Worm (Caenorhabditis elegans): ENCODE data around the gene col-168.

The col-168 gene

ce11 chrX:6292143-6292542 is 34.0 kb upstream of the col-168 start (continued):
- TF ChIP-seq Y5F2A.4 (GFP tag; optimal IDR thresholded peaks at IDR 0.05) = peak; percentile 64
- TF ChIP-seq nhr-6 (tag; optimal IDR thresholded peaks at IDR 0.05) = peak; percentile 49
- peak; percentile 85 for TF ChIP-seq tra-1 (GFP tag; IDR thresholded peaks at IDR 0.05)
- TF ChIP-seq sdz-12 (GFP tag; optimal IDR thresholded peaks at IDR 0.05) = peak; percentile 25
- peak; percentile 46 for TF ChIP-seq aly-2 (tag; optimal IDR thresholded peaks at IDR 0.05)
- peak; percentile 79 for TF ChIP-seq dmd-9 (GFP tag; IDR thresholded peaks at IDR 0.05)
- peak; percentile 95 for TF ChIP-seq arid-1 (GFP tag; conservative IDR thresholded peaks at IDR 0.05)
- no peak for TF ChIP-seq unc-39 (tag; optimal IDR thresholded peaks at IDR 0.05)
- TF ChIP-seq hif-1 (tag; optimal IDR thresholded peaks at IDR 0.05) = peak; percentile 31 to 37
- TF ChIP-seq spr-3 (GFP tag; optimal IDR thresholded peaks at IDR 0.05) = peak; percentile 45
- TF ChIP-seq ceh-20 (GFP tag; IDR thresholded peaks at IDR 0.05) = peak; percentile 82
- TF ChIP-seq mxl-3 (GFP tag; optimal IDR thresholded peaks at IDR 0.05) = peak; percentile 65
- TF ChIP-seq daf-19 (GFP tag; conservative IDR thresholded peaks at IDR 0.05) = peak; percentile 89
- TF ChIP-seq fkh-10 (GFP tag; optimal IDR thresholded peaks at IDR 0.05) = no peak
- peak; percentile 67 for TF ChIP-seq lir-3 (tag; optimal IDR thresholded peaks at IDR 0.05)
- TF ChIP-seq ceh-62 (tag; optimal IDR thresholded peaks at IDR 0.05) = no peak
- TF ChIP-seq daf-12 (tag; optimal IDR thresholded peaks at IDR 0.05) = no peak
- peak; percentile 97 for TF ChIP-seq pha-4 (GFP tag; IDR thresholded peaks at IDR 0.05)
- no peak for TF ChIP-seq pha-4 (tag; optimal IDR thresholded peaks at IDR 0.05)
- TF ChIP-seq saeg-2 (GFP tag; IDR thresholded peaks at IDR 0.05) = peak; percentile 78; the same call in 1 of the 2 replicates
- TF ChIP-seq nhr-111 (GFP tag; optimal IDR thresholded peaks at IDR 0.05) = peak; percentile 80
- TF ChIP-seq nhr-102 (tag; optimal IDR thresholded peaks at IDR 0.05) = peak; percentile 72
- TF ChIP-seq egl-27 (tag; optimal IDR thresholded peaks at IDR 0.05) = no peak
- TF ChIP-seq pqm-1 (tag; optimal IDR thresholded peaks at IDR 0.05) = no peak
- TF ChIP-seq nhr-42 (GFP tag; IDR thresholded peaks at IDR 0.05) = peak; percentile 81
- peak; percentile 78 for TF ChIP-seq mxl-2 (GFP tag; conservative IDR thresholded peaks at IDR 0.05)
- peak; percentile 57 for TF ChIP-seq hlh-11 (tag; optimal IDR thresholded peaks at IDR 0.05)
- peak; percentile 75 for TF ChIP-seq nhr-48 (tag; optimal IDR thresholded peaks at IDR 0.05)
- peak; percentile 83 for TF ChIP-seq lin-38 (GFP tag; IDR thresholded peaks at IDR 0.05)
- TF ChIP-seq ces-1 (GFP tag; optimal IDR thresholded peaks at IDR 0.05) = peak; percentile 36
- peak; percentile 95 for TF ChIP-seq D1046.2 (GFP tag; IDR thresholded peaks at IDR 0.05)
- TF ChIP-seq dve-1 (tag; optimal IDR thresholded peaks at IDR 0.05; ENCODE audit: insufficient read depth) = peak; percentile 62
- TF ChIP-seq nhr-25 (tag; optimal IDR thresholded peaks at IDR 0.05; ENCODE audit: borderline replicate concordance, insufficient read depth) = peak; percentile 68
- TF ChIP-seq dpl-1 (GFP tag; optimal IDR thresholded peaks at IDR 0.05) = peak; percentile 27
- peak; percentile 83 for TF ChIP-seq php-3 (GFP tag; IDR thresholded peaks at IDR 0.05)
- TF ChIP-seq gei-8 (GFP tag; optimal IDR thresholded peaks at IDR 0.05) = peak; percentile 76
- peak; percentile 56 for TF ChIP-seq hlh-30 (tag; optimal IDR thresholded peaks at IDR 0.05; ENCODE audit: insufficient read depth)
- peak; percentile 91 for TF ChIP-seq madf-9 (GFP tag; conservative IDR thresholded peaks at IDR 0.05)
- no peak for TF ChIP-seq daf-8 (GFP tag; IDR thresholded peaks at IDR 0.05)
- TF ChIP-seq hmg-1.1 (GFP tag; IDR thresholded peaks at IDR 0.05) = peak; percentile 95
- peak; percentile 90 for TF ChIP-seq F26F4.8 (GFP tag; conservative IDR thresholded peaks at IDR 0.05)
- TF ChIP-seq lin-1 (GFP tag; IDR thresholded peaks at IDR 0.05) = 0 out of 2 replicates have a peak, but pooled peaks have one; percentile 72
- peak; percentile 75 for TF ChIP-seq F37D6.2 (tag; optimal IDR thresholded peaks at IDR 0.05)
- TF ChIP-seq ztf-11 (tag; optimal IDR thresholded peaks at IDR 0.05) = no peak
- TF ChIP-seq zip-2 (tag; optimal IDR thresholded peaks at IDR 0.05) = no peak
- no peak for TF ChIP-seq nhr-11 (tag; optimal IDR thresholded peaks at IDR 0.05)
- 0 out of 2 replicates have a peak, but pooled peaks have one; percentile 66 for TF ChIP-seq ZK337.2 (GFP tag; IDR thresholded peaks at IDR 0.05)
- TF ChIP-seq mdt-29 (GFP tag; IDR thresholded peaks at IDR 0.05) = peak; percentile 72; the same call in 1 of the 2 replicates
- TF ChIP-seq lin-39 (tag; optimal IDR thresholded peaks at IDR 0.05) = no peak
- no peak for TF ChIP-seq snpc-4 (tag; optimal IDR thresholded peaks at IDR 0.05)
- no peak for TF ChIP-seq ceh-82 (tag; optimal IDR thresholded peaks at IDR 0.05)
